Fruit fly (Drosophila melanogaster) whole organism, embryonic: Measurements from ENCODE around the gene CG13063.

Source experiments
- B-H1 ChIP-seq: fragments of 200-800 bp; sonication (Bioruptor generic); IDR thresholded peaks from 3 replicates; pipeline ENCODE4 v1.3.6; 2022; ENCODE audit warnings: missing biosample characterization, missing genetic modification characterization
- BEAF-32 ChIP-seq: fragments of 200-800 bp; sonication (Bioruptor generic); optimal IDR thresholded peaks from 3 replicates; lab custom pipeline; 2017; ENCODE audit warnings: missing biosample characterization, missing genetic modification characterization, mild to moderate bottlenecking, moderate library complexity, missing genetic modification reagents
- Bgb ChIP-seq: fragments of 200-800 bp; sonication (Bioruptor generic); IDR thresholded peaks from 2 replicates; pipeline ENCODE4 v1.3.6; 2022; ENCODE audit warnings: missing biosample characterization, missing genetic modification characterization; ENCODE audit not compliant: partially characterized antibody
- CG10979 ChIP-seq: fragments of 200-800 bp; sonication (Bioruptor generic); optimal IDR thresholded peaks from 2 replicates; lab custom pipeline; 2018; ENCODE audit warnings: missing biosample characterization, mild to moderate bottlenecking, missing genetic modification characterization, moderate library complexity
- CG11504 ChIP-seq: fragments of 200-800 bp; sonication (Bioruptor generic); optimal IDR thresholded peaks from 3 replicates; lab custom pipeline; 2019; ENCODE audit warnings: missing biosample characterization, mild to moderate bottlenecking, missing genetic modification characterization, moderate library complexity
- CG12155 ChIP-seq: fragments of 200-800 bp; sonication (Bioruptor generic); optimal IDR thresholded peaks from 3 replicates; lab custom pipeline; 2016; ENCODE audit warnings: missing biosample characterization, missing genetic modification characterization
- CG12236 ChIP-seq: fragments of 200-800 bp; sonication (Bioruptor generic); optimal IDR thresholded peaks from 2 replicates; lab custom pipeline; 2016; ENCODE audit warnings: missing biosample characterization, missing genetic modification characterization
- CG13894 ChIP-seq: fragments of 200-800 bp; sonication (Bioruptor generic); optimal IDR thresholded peaks from 3 replicates; lab custom pipeline; 2018; ENCODE audit warnings: missing biosample characterization, mild to moderate bottlenecking, missing genetic modification characterization, moderate library complexity
- CG15696 ChIP-seq: fragments of 200-800 bp; sonication (Bioruptor generic); optimal IDR thresholded peaks from 2 replicates; lab custom pipeline; 2019; ENCODE audit warnings: missing biosample characterization, mild to moderate bottlenecking, missing genetic modification characterization, moderate library complexity
- CG16779 ChIP-seq: fragments of 200-800 bp; sonication (Bioruptor generic); IDR thresholded peaks from 2 replicates; pipeline ENCODE4 v1.3.6; 2022; ENCODE audit warnings: missing biosample characterization, missing genetic modification characterization
- CG18599 ChIP-seq: fragments of 200-800 bp; sonication (Bioruptor generic); optimal IDR thresholded peaks from 3 replicates; lab custom pipeline; 2017; ENCODE audit warnings: missing biosample characterization, missing genetic modification characterization, mild to moderate bottlenecking, moderate library complexity, missing genetic modification reagents
- CG2120 ChIP-seq: fragments of 200-800 bp; sonication (Bioruptor generic); optimal IDR thresholded peaks from 3 replicates; lab custom pipeline; 2016; ENCODE audit warnings: missing biosample characterization, missing genetic modification characterization
- CG2199 ChIP-seq: fragments of 200-800 bp; sonication (Bioruptor generic); IDR thresholded peaks from 3 replicates; pipeline ENCODE4 v1.3.6; 2022; ENCODE audit warnings: missing biosample characterization, missing genetic modification characterization
- CG31224 ChIP-seq: fragments of 200-800 bp; sonication (Bioruptor generic); IDR thresholded peaks from 2 replicates; pipeline ENCODE4 v1.3.6; 2022; ENCODE audit warnings: missing biosample characterization, missing genetic modification characterization
- CG34422 ChIP-seq: fragments of 200-800 bp; sonication (Bioruptor generic); IDR thresholded peaks from 3 replicates; pipeline ENCODE4 v1.3.6; 2022; ENCODE audit warnings: missing biosample characterization, missing genetic modification characterization
- CG4730 ChIP-seq: fragments of 200-800 bp; sonication (Bioruptor generic); IDR thresholded peaks from 2 replicates; pipeline ENCODE4 v1.3.6; 2022; ENCODE audit warnings: missing biosample characterization, missing genetic modification characterization
- CG6683 ChIP-seq: fragments of 200-800 bp; sonication (Bioruptor generic); optimal IDR thresholded peaks from 2 replicates; lab custom pipeline; 2017; ENCODE audit warnings: missing biosample characterization, mild to moderate bottlenecking, missing genetic modification characterization, missing genetic modification reagents
- CG8388 ChIP-seq: fragments of 200-800 bp; sonication (Bioruptor generic); optimal IDR thresholded peaks from 2 replicates; lab custom pipeline; 2019; ENCODE audit warnings: missing biosample characterization, mild to moderate bottlenecking, missing genetic modification characterization, moderate library complexity
- CG9609 ChIP-seq: fragments of 200-800 bp; sonication (Bioruptor generic); optimal IDR thresholded peaks from 3 replicates; lab custom pipeline; 2016; ENCODE audit warnings: missing biosample characterization, missing genetic modification characterization
- CHES-1-like ChIP-seq: fragments of 200-800 bp; sonication (Bioruptor generic); optimal IDR thresholded peaks from 2 replicates; lab custom pipeline; 2016; ENCODE audit warnings: missing biosample characterization, missing genetic modification characterization
- Dll ChIP-seq: fragments of 200-800 bp; sonication (Bioruptor generic); IDR thresholded peaks from 4 replicates; pipeline ENCODE4 v1.3.6; 2022; ENCODE audit warnings: missing biosample characterization, missing genetic modification characterization; ENCODE audit not compliant: partially characterized antibody
- Dref ChIP-seq: fragments of 200-800 bp; sonication (Bioruptor generic); IDR thresholded peaks from 2 replicates; pipeline ENCODE4 v1.3.6; 2022; ENCODE audit warnings: missing biosample characterization, missing genetic modification characterization
- E2f2 ChIP-seq: fragments of 200-800 bp; sonication (Bioruptor generic); IDR thresholded peaks from 2 replicates; pipeline ENCODE4 v1.3.6; 2022; ENCODE audit warnings: missing biosample characterization, missing genetic modification characterization
- H15 ChIP-seq: fragments of 200-800 bp; sonication (Bioruptor generic); IDR thresholded peaks from 3 replicates; pipeline ENCODE4 v1.3.6; 2022; ENCODE audit warnings: missing biosample characterization, missing genetic modification characterization
- HmgD ChIP-seq: fragments of 200-800 bp; sonication (Bioruptor generic); optimal IDR thresholded peaks from 3 replicates; lab custom pipeline; 2016; ENCODE audit warnings: missing biosample characterization, missing genetic modification characterization
- Hr51 ChIP-seq, 2 experiments: fragments of 200-800 bp; sonication (Bioruptor generic); optimal IDR thresholded peaks; 2 replicates in 1 of 2; 3 replicates in 1 of 2; lab custom pipeline; 2016 to 2018; ENCODE audit warnings: missing biosample characterization in 2 of 2, missing genetic modification characterization in 2 of 2, mild to moderate bottlenecking in 1 of 2, moderate library complexity in 1 of 2
- MBD-R2 ChIP-seq: fragments of 200-800 bp; sonication (Bioruptor generic); IDR thresholded peaks from 2 replicates; pipeline ENCODE4 v1.3.6; 2022; ENCODE audit warnings: missing biosample characterization, missing genetic modification characterization
- Med ChIP-seq: fragments of 200-800 bp; sonication (Bioruptor generic); peaks from one replicate; lab custom pipeline; 2016; ENCODE audit warnings: missing biosample characterization, missing genetic modification characterization, mild to moderate bottlenecking, inconsistent platforms, moderate library complexity
- Myb ChIP-seq: fragments of 200-800 bp; sonication (Bioruptor generic); optimal IDR thresholded peaks from 2 replicates; lab custom pipeline; 2016; ENCODE audit warnings: missing biosample characterization, missing genetic modification characterization
- NC2α ChIP-seq: fragments of 200-800 bp; sonication (Bioruptor generic); optimal IDR thresholded peaks from 2 replicates; lab custom pipeline; 2016; ENCODE audit warnings: missing biosample characterization, missing genetic modification characterization
- Neu2 ChIP-seq: fragments of 200-800 bp; sonication (Bioruptor generic); optimal IDR thresholded peaks from 3 replicates; lab custom pipeline; 2016; ENCODE audit warnings: missing biosample characterization, missing genetic modification characterization, borderline replicate concordance
- Nf-YC ChIP-seq: fragments of 200-800 bp; optimal IDR thresholded peaks from 3 replicates; lab custom pipeline; 2019; ENCODE audit warnings: missing biosample characterization, mild to moderate bottlenecking, missing genetic modification characterization, moderate library complexity
- Pdp1 ChIP-seq, 2 experiments: fragments of 200-800 bp; sonication (Bioruptor generic); optimal IDR thresholded peaks; 3 replicates each; lab custom pipeline; 2016; ENCODE audit warnings: missing biosample characterization in 2 of 2, missing genetic modification characterization in 2 of 2, mild to moderate bottlenecking in 1 of 2, moderate library complexity in 1 of 2
- Ptx1 ChIP-seq: fragments of 200-800 bp; sonication (Bioruptor generic); IDR thresholded peaks from 2 replicates; pipeline ENCODE4 v1.3.6; 2022; ENCODE audit warnings: missing biosample characterization, missing genetic modification characterization
- Sry-β ChIP-seq: fragments of 200-800 bp; sonication (Bioruptor generic); optimal IDR thresholded peaks from 2 replicates; lab custom pipeline; 2018; ENCODE audit warnings: missing biosample characterization, mild to moderate bottlenecking, missing genetic modification characterization, moderate library complexity
- bbx ChIP-seq: fragments of 200-800 bp; sonication (Bioruptor generic); IDR thresholded peaks from 2 replicates; pipeline ENCODE4 v1.3.6; 2022; ENCODE audit warnings: missing biosample characterization, missing genetic modification characterization; ENCODE audit not compliant: partially characterized antibody
- btn ChIP-seq: fragments of 200-800 bp; sonication (Bioruptor generic); optimal IDR thresholded peaks from 2 replicates; lab custom pipeline; 2016; ENCODE audit warnings: missing biosample characterization, missing genetic modification characterization
- crp ChIP-seq, 2 experiments: fragments of 200-800 bp; sonication (Bioruptor generic); optimal IDR thresholded peaks; 2 replicates in 1 of 2; 3 replicates in 1 of 2; lab custom pipeline; 2017; ENCODE audit warnings: missing biosample characterization in 2 of 2, missing genetic modification characterization in 2 of 2, mild to moderate bottlenecking in 1 of 2, moderate library complexity in 1 of 2
- dimm ChIP-seq: fragments of 200-800 bp; sonication (Bioruptor generic); IDR thresholded peaks from 2 replicates; pipeline ENCODE4 v1.3.6; 2022; ENCODE audit warnings: missing biosample characterization, missing genetic modification characterization
- ewg ChIP-seq: fragments of 200-800 bp; sonication (Bioruptor generic); optimal IDR thresholded peaks from 3 replicates; lab custom pipeline; 2017; ENCODE audit warnings: mild to moderate bottlenecking, missing biosample characterization, missing genetic modification reagents, missing genetic modification characterization
- fu2 ChIP-seq: fragments of 200-800 bp; sonication (Bioruptor generic); optimal IDR thresholded peaks from 2 replicates; lab custom pipeline; 2016; ENCODE audit warnings: missing biosample characterization, missing genetic modification characterization
- hb ChIP-seq: fragments of 200-800 bp; sonication (Bioruptor generic); IDR thresholded peaks from 3 replicates; pipeline ENCODE4 v1.3.6; 2022; ENCODE audit warnings: missing biosample characterization, missing genetic modification characterization; ENCODE audit not compliant: partially characterized antibody
- mld ChIP-seq: fragments of 200-800 bp; sonication (Bioruptor generic); IDR thresholded peaks from 3 replicates; pipeline ENCODE4 v1.3.6; 2022; ENCODE audit warnings: missing biosample characterization, missing genetic modification characterization; ENCODE audit not compliant: partially characterized antibody
- p53 ChIP-seq: fragments of 200-800 bp; sonication (Bioruptor generic); optimal IDR thresholded peaks from 2 replicates; lab custom pipeline; 2016; ENCODE audit warnings: missing biosample characterization, missing genetic modification characterization
- peb ChIP-seq: fragments of 200-800 bp; sonication (Bioruptor generic); IDR thresholded peaks from 2 replicates; pipeline ENCODE4 v1.3.6; 2022; ENCODE audit warnings: missing biosample characterization, missing genetic modification characterization
- prd ChIP-seq, 3 experiments: fragments of >200 bp in 2 of 3; fragments of 200-800 bp in 1 of 3; sonication (Bioruptor generic) in 1 of 3; optimal IDR thresholded peaks in 2 of 3; IDR thresholded peaks in 1 of 3; 2 replicates in 2 of 3; 3 replicates in 1 of 3; pipeline versions ENCODE4 v1.3.6 to Lab custom; 2017 to 2022; ENCODE audit warnings: missing biosample characterization in 1 of 3, missing genetic modification characterization in 1 of 3
- psq ChIP-seq: fragments of 200-800 bp; sonication (Bioruptor generic); optimal IDR thresholded peaks from 2 replicates; lab custom pipeline; 2017; ENCODE audit warnings: missing biosample characterization, missing genetic modification characterization
- repo ChIP-seq: fragments of 200-800 bp; sonication (Bioruptor generic); optimal IDR thresholded peaks from 2 replicates; lab custom pipeline; 2016; ENCODE audit warnings: missing biosample characterization, missing genetic modification characterization
- row ChIP-seq: fragments of 200-800 bp; sonication (Bioruptor generic); IDR thresholded peaks from 3 replicates; pipeline ENCODE4 v1.3.6; 2022; ENCODE audit warnings: missing biosample characterization, missing genetic modification characterization
- vnd ChIP-seq: fragments of 200-800 bp; sonication (Bioruptor generic); IDR thresholded peaks from 3 replicates; pipeline ENCODE4 v1.3.6; 2022; ENCODE audit warnings: missing biosample characterization, missing genetic modification characterization; ENCODE audit not compliant: partially characterized antibody

The CG13063 gene

dm6 chr3L:16347914-16348313 lies 41.5 kb downstream of the CG13063 start, which contains the start of gene mRpS34:
mRpS34 (plus strand) TSS chr3L:16348074.
- no peak for TF ChIP-seq dimm (GFP tag; lab: Robert Waterston, UW)
- no peak for TF ChIP-seq repo (GFP tag; lab: Kevin White, UChicago)
- no peak for TF ChIP-seq CG15696
- TF ChIP-seq E2f2 (GFP tag; lab: Robert Waterston, UW), result peak; percentile 66
- TF ChIP-seq Myb (GFP tag; lab: Kevin White, UChicago), result peak; percentile 89
- no peak; the same call in 2 of the 3 replicates for TF ChIP-seq CG34422 (GFP tag; lab: Robert Waterston, UW)
- peak in 1 of 2 experiments; percentile 85 for TF ChIP-seq Pdp1 (GFP tag; optimal IDR thresholded peaks at IDR 0.05; lab: Kevin White, UChicago)
- TF ChIP-seq CG8388 (GFP tag; lab: Kevin White, UChicago), result no peak
- TF ChIP-seq btn (GFP tag; lab: Kevin White, UChicago), result no peak
- TF ChIP-seq Neu2, result no peak
- TF ChIP-seq psq (GFP tag; lab: Kevin White, UChicago), result no peak
- TF ChIP-seq Hr51 (GFP tag; optimal IDR thresholded peaks at IDR 0.05; lab: Kevin White, UChicago), result no peak
- no peak for TF ChIP-seq ewg (GFP tag; lab: Kevin White, UChicago)
- no peak for TF ChIP-seq CHES-1-like (GFP tag; lab: Kevin White, UChicago)
- no peak for TF ChIP-seq CG4730 (GFP tag; lab: Robert Waterston, UW)
- no peak for TF ChIP-seq CG2199 (GFP tag; lab: Robert Waterston, UW)
- TF ChIP-seq hb (GFP tag; lab: Robert Waterston, UW), result no peak
- TF ChIP-seq CG31224 (GFP tag; lab: Robert Waterston, UW), result no peak
- TF ChIP-seq CG18599, result no peak
- no peak for TF ChIP-seq B-H1 (GFP tag; lab: Robert Waterston, UW)
- TF ChIP-seq H15 (GFP tag; lab: Robert Waterston, UW), result no peak
- TF ChIP-seq CG13894, result no peak
- TF ChIP-seq MBD-R2 (GFP tag; lab: Robert Waterston, UW), result peak; percentile 74
- no peak for TF ChIP-seq vnd
- peak; percentile 53; the same call in 1 of the 4 replicates for TF ChIP-seq Dll (GFP tag; lab: Robert Waterston, UW)
- TF ChIP-seq mld (GFP tag; lab: Robert Waterston, UW), result no peak
- TF ChIP-seq Nf-YC (tag; lab: Kevin White, UChicago), result no peak
- no peak for TF ChIP-seq CG10979 (tag; lab: Kevin White, UChicago)
- no peak for TF ChIP-seq BEAF-32
- TF ChIP-seq CG12155 (GFP tag; lab: Kevin White, UChicago), result no peak
- TF ChIP-seq Sry-β, result no peak
- TF ChIP-seq p53 (GFP tag; lab: Kevin White, UChicago), result no peak
- no peak for TF ChIP-seq Ptx1 (GFP tag; lab: Robert Waterston, UW)
- no peak for TF ChIP-seq peb (GFP tag; lab: Robert Waterston, UW)
- TF ChIP-seq prd (optimal IDR thresholded peaks at IDR 0.05; lab: Kevin White, UChicago), result no peak
- TF ChIP-seq prd (GFP tag; IDR thresholded peaks at IDR 0.05; lab: Robert Waterston, UW), result no peak
- TF ChIP-seq bbx (GFP tag; lab: Robert Waterston, UW), result peak; percentile 19; the same call in 1 of the 2 replicates
- TF ChIP-seq NC2α (GFP tag; lab: Kevin White, UChicago), result no peak
- no peak for TF ChIP-seq CG16779 (GFP tag; lab: Robert Waterston, UW)
- no peak for TF ChIP-seq CG9609 (GFP tag; lab: Kevin White, UChicago)
- TF ChIP-seq HmgD (GFP tag; lab: Kevin White, UChicago), result no peak
- TF ChIP-seq CG6683 (GFP tag; lab: Kevin White, UChicago), result no peak
- TF ChIP-seq CG11504, result no peak
- peak; percentile 31 to 87 for TF ChIP-seq crp (GFP tag; optimal IDR thresholded peaks at IDR 0.05; lab: Kevin White, UChicago)
- TF ChIP-seq row (GFP tag; lab: Robert Waterston, UW), result no peak
- peak; percentile 39 for TF ChIP-seq Med
- TF ChIP-seq CG12236 (GFP tag; lab: Kevin White, UChicago), result no peak
- no peak for TF ChIP-seq Bgb (GFP tag; lab: Robert Waterston, UW)
- TF ChIP-seq CG2120 (GFP tag; lab: Kevin White, UChicago), result no peak
- TF ChIP-seq Dref (GFP tag; lab: Robert Waterston, UW), result no peak
- no peak for TF ChIP-seq fu2 (GFP tag; lab: Kevin White, UChicago)
